Fruit fly (Drosophila melanogaster): ENCODE results near the gene CG13692.

CG13692 gene

DNA sequence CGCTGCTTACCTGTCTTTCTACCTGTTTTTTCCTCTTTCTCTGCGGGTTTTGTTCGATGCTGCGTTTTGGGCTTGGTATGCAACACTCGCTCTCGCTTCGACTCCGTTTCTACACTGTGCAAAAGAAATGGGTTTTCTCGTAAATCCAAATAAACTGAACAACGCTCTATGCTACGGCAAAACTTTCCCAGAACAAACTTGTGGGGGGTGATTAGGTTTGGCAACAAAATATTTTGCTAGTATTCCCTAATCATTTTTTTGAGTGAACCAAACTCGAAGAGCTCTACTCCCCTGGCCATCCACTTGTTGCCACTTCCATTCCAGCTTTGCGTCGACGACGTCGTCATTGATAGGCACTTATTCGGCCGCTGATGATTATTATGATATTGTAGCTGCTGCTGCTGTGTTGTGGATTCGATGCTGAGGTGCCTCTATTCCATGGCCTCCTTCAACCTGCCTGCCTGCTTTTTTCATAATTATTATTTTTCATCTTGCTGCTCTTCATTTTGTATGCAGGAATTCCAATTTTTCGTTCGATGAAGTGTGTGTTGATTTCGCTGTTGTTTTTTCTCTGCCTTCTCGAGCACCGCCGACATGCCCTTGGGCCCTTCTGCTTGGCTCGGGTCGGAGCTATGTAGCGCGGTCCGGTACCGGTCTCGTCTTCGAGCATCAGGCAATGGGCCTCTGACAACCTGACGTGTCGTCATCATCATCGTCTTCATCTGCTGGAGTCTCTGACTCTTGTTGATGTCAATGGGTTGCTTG lies 20.5 kb downstream of the CG13692 start (continued):
- peak; percentile 90 for TF ChIP-seq dmrt11E (tag; optimal IDR thresholded peaks at IDR 0.05)
- no peak for TF ChIP-seq ash1 (GFP tag; optimal IDR thresholded peaks at IDR 0.05)
- peak; percentile 90 for TF ChIP-seq HLH3B (GFP tag; IDR thresholded peaks at IDR 0.05)
- peak; percentile 48 for TF ChIP-seq Usf (GFP tag; optimal IDR thresholded peaks at IDR 0.05)
- TF ChIP-seq crc (GFP tag; optimal IDR thresholded peaks at IDR 0.05), result peak; percentile 57
- TF ChIP-seq so (GFP tag; IDR thresholded peaks at IDR 0.05), result peak; percentile 75; the same call in 2 of the 3 replicates
- no peak for TF ChIP-seq ham (GFP tag; IDR thresholded peaks at IDR 0.05)
- TF ChIP-seq CG6765 (GFP tag; optimal IDR thresholded peaks at IDR 0.05), result no peak
- TF ChIP-seq CG18262 (tag; optimal IDR thresholded peaks at IDR 0.05), result peak; percentile 90
- peak; percentile 80 for TF ChIP-seq CG7786 (GFP tag; optimal IDR thresholded peaks at IDR 0.05)
- TF ChIP-seq gsb-n (tag; optimal IDR thresholded peaks at IDR 0.05), result peak; percentile 86
- TF ChIP-seq CG15514 (GFP tag; optimal IDR thresholded peaks at IDR 0.05), result peak; percentile 24
- TF ChIP-seq CG10366 (GFP tag; IDR thresholded peaks at IDR 0.05), result peak; percentile 84
- peak; percentile 92 for TF ChIP-seq CG5953 (GFP tag; IDR thresholded peaks at IDR 0.05)
- TF ChIP-seq psq (GFP tag; optimal IDR thresholded peaks at IDR 0.05), result peak; percentile 66
- peak; percentile 70 for TF ChIP-seq ab (GFP tag; optimal IDR thresholded peaks at IDR 0.05)
- TF ChIP-seq onecut (GFP tag; IDR thresholded peaks at IDR 0.05), result peak; percentile 80
- TF ChIP-seq gcm2 (GFP tag; optimal IDR thresholded peaks at IDR 0.05), result no peak
- TF ChIP-seq CG6254 (GFP tag; optimal IDR thresholded peaks at IDR 0.05), result peak; percentile 84
- peak; percentile 25 for TF ChIP-seq CG10565 (GFP tag; optimal IDR thresholded peaks at IDR 0.05)
- TF ChIP-seq CG18619 (GFP tag; optimal IDR thresholded peaks at IDR 0.05), result peak; percentile 56
- no peak for TF ChIP-seq cas (GFP tag; IDR thresholded peaks at IDR 0.05)
- TF ChIP-seq PHDP (tag; optimal IDR thresholded peaks at IDR 0.05), result no peak
- TF ChIP-seq CG30403 (GFP tag; optimal IDR thresholded peaks at IDR 0.05), result peak; percentile 78
- TF ChIP-seq esg (GFP tag; conservative IDR thresholded peaks at IDR 0.05), result peak; percentile 87
- peak; percentile 79 for TF ChIP-seq tap (tag; optimal IDR thresholded peaks at IDR 0.05)
- TF ChIP-seq CHES-1-like (GFP tag; optimal IDR thresholded peaks at IDR 0.05), result peak; percentile 78
- peak; percentile 76 for TF ChIP-seq CG13424 (tag; optimal IDR thresholded peaks at IDR 0.05)
- no peak for TF ChIP-seq Fer2 (tag; optimal IDR thresholded peaks at IDR 0.05)

DNA sequence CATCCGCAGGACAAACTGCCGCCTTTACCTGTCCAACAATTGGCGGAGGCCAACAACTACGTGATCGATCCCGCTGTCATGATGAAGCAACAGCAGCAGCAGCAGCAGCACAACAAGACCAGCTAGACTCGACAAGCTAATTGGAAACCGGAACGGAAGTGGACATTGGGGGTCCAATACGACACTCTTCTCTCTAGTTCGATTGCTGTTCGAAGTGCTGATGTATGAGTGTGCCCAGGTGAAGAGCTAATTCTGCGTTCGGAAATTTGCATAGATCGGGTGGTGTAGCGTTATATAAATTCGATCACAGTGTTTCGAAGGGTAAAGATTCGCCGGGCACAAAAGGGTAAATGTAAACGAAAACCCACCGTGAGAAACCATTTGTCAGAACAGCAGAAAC lies 25.6 kb downstream of the CG13692 start:
- TF ChIP-seq insv (GFP tag; optimal IDR thresholded peaks at IDR 0.05), result peak in 1 of 2 experiments; percentile 71
- no peak for TF ChIP-seq Dad (GFP tag; optimal IDR thresholded peaks at IDR 0.05)
- peak; percentile 80 for TF ChIP-seq Elba2 (GFP tag; optimal IDR thresholded peaks at IDR 0.05)

DNA sequence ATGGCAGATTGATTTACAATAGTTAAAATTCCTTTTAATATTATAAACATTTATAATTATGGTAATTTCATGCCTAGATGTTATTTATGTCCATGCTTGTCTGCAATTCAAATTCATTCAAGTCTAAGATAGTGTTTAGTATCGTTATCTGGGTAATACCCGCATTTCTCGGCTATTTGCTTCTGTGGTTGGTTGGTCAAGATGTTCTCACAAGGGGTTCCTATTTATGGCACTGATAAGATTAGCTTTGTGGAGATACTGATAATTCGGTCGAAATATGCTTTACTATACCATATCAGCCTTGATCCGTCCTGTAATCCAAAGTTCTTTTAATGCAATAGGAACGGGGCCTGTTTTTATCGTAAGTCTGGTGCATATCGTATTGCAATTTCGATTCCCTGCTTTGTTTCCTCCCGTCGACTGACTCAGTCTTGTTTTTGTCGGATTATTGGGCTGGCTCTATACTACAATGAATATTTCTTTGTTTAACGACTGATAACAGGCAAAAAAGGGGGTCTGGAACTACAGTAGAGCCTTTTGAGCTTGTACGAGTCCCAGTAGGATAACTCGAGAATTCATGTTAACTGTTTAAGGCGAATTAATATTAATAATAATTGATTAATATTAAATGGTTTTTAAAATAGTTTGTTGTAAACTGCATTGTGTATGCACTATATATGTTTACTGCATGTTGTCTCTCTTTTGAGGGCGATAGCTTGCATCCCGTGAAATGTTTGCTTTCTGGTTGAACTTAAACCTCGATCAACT lies 30.3 kb downstream of the CG13692 start:
- TF ChIP-seq H15 (GFP tag; IDR thresholded peaks at IDR 0.05) (no peak), lola (GFP tag; optimal IDR thresholded peaks at IDR 0.05) (no peak), pros (GFP tag; optimal IDR thresholded peaks at IDR 0.05) (no peak), Dad (GFP tag; optimal IDR thresholded peaks at IDR 0.05) (no peak), CG3065 (GFP tag; optimal IDR thresholded peaks at IDR 0.05) (no peak), CG17829 (tag; optimal IDR thresholded peaks at IDR 0.05) (no peak), CG6272 (GFP tag; IDR thresholded peaks at IDR 0.05) (no peak), grn (GFP tag; optimal IDR thresholded peaks at IDR 0.05) (peak; percentile 40), ssp (GFP tag; IDR thresholded peaks at IDR 0.05) (no peak), mld (GFP tag; IDR thresholded peaks at IDR 0.05; ENCODE audit: partially characterized antibody) (no peak), grau (tag; optimal IDR thresholded peaks at IDR 0.05) (peak; percentile 56), sens (GFP tag) (peak; percentile 60), HLHmδ (GFP tag; optimal IDR thresholded peaks at IDR 0.05) (no peak), slou (GFP tag; optimal IDR thresholded peaks at IDR 0.05) (no peak), sug (tag; optimal IDR thresholded peaks at IDR 0.05) (peak; percentile 96), CG14014 (GFP tag; IDR thresholded peaks at IDR 0.05) (0 out of 2 replicates have a peak, but pooled peaks have one; percentile 10), Bgb (GFP tag; IDR thresholded peaks at IDR 0.05; ENCODE audit: partially characterized antibody) (no peak)

Measured in whole organism, embryonic.